Worm (Caenorhabditis elegans) whole organism, mixed stage, embryonic: ENCODE measurements around the gene unc-9.

Source experiments
- lsy-2 ChIP-seq: fragments of 150-350 bp; optimal IDR thresholded peaks from 2 replicates; lab custom pipeline; 2014; ENCODE audit warnings: missing biosample characterization, missing genetic modification characterization
- nhr-28 ChIP-seq: fragments of 150-350 bp; optimal IDR thresholded peaks from 2 replicates; lab custom pipeline; 2014; ENCODE audit warnings: missing biosample characterization, missing genetic modification characterization
- sptf-1 ChIP-seq: sonication (generic microtip); optimal IDR thresholded peaks from 2 replicates; lab custom pipeline; 2017; ENCODE audit warnings: mild to moderate bottlenecking, missing genetic modification characterization, moderate library complexity, missing compliant biosample characterization

DNA sequence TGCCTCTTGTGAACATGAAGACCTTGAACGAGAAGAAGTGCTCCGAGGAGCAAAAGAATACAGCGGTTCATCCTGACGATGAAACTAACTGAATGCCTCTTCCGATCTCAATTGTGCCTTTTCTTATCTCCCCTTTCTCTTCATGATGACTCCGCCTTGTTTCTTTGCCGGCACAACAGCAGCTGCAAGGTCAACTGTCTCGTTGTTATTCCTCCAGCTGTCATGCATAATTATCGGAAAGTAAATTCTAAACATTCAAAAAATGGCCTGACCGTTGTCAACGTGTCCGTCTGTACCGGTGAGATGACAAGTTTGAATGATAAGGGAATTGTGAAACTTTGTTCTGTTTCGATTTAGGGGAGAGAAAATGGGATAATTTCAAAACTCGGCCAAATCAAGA is 19.8 kb downstream of the unc-9 start, which contains the start of gene asp-4:
- TF ChIP-seq nhr-28 (tag; lab: Kevin White, UChicago) (no peak), sptf-1 (tag; lab: Kevin White, UChicago) (no peak), lsy-2 (no peak)
